Fruit fly (Drosophila melanogaster) whole organism, embryonic: Measurements from ENCODE around the gene Sgs5bis.

Experiments
- Blimp-1 ChIP-seq: fragments of 200-800 bp; sonication (Bioruptor generic); optimal IDR thresholded peaks from 3 replicates; lab custom pipeline; 2018; ENCODE audit warnings: missing biosample characterization, missing genetic modification characterization, mild to moderate bottlenecking, moderate library complexity, missing genetic modification reagents
- CG10431 ChIP-seq: fragments of 200-800 bp; sonication (Bioruptor generic); optimal IDR thresholded peaks from 3 replicates; lab custom pipeline; 2018; ENCODE audit warnings: missing biosample characterization, mild to moderate bottlenecking, missing genetic modification characterization
- CG11398 ChIP-seq: fragments of 200-800 bp; sonication (Bioruptor generic); optimal IDR thresholded peaks from 2 replicates; lab custom pipeline; 2016; ENCODE audit warnings: missing biosample characterization, missing genetic modification characterization
- CG12155 ChIP-seq: fragments of 200-800 bp; sonication (Bioruptor generic); optimal IDR thresholded peaks from 3 replicates; lab custom pipeline; 2016; ENCODE audit warnings: missing biosample characterization, missing genetic modification characterization
- CG12219 ChIP-seq: fragments of 200-800 bp; sonication (Bioruptor generic); optimal IDR thresholded peaks from 3 replicates; lab custom pipeline; 2018; ENCODE audit warnings: missing biosample characterization, mild to moderate bottlenecking, missing genetic modification characterization
- CG13624 ChIP-seq: fragments of 200-800 bp; sonication (Bioruptor generic); optimal IDR thresholded peaks from 2 replicates; lab custom pipeline; 2016; ENCODE audit warnings: missing biosample characterization, missing genetic modification characterization
- CG1529 ChIP-seq: fragments of 200-800 bp; sonication (Bioruptor generic); optimal IDR thresholded peaks from 3 replicates; lab custom pipeline; 2018; ENCODE audit warnings: missing biosample characterization, missing genetic modification characterization
- CG17359 ChIP-seq: fragments of 200-800 bp; sonication (Bioruptor generic); optimal IDR thresholded peaks from 3 replicates; lab custom pipeline; 2018; ENCODE audit warnings: missing biosample characterization, mild to moderate bottlenecking, missing genetic modification characterization, moderate library complexity
- CG17385 ChIP-seq: fragments of 200-800 bp; sonication (Bioruptor generic); optimal IDR thresholded peaks from 3 replicates; lab custom pipeline; 2018; ENCODE audit warnings: missing biosample characterization, mild to moderate bottlenecking, missing genetic modification characterization
- CG30431 ChIP-seq: fragments of 200-800 bp; sonication (Bioruptor generic); optimal IDR thresholded peaks from 2 replicates; lab custom pipeline; 2017; ENCODE audit warnings: missing biosample characterization, missing genetic modification characterization
- CG32767 ChIP-seq: fragments of 200-800 bp; sonication (Bioruptor generic); IDR thresholded peaks from 2 replicates; pipeline ENCODE4 v1.3.6; 2022; ENCODE audit warnings: missing biosample characterization, missing genetic modification characterization
- CG4424 ChIP-seq: fragments of 200-800 bp; sonication (Bioruptor generic); optimal IDR thresholded peaks from 3 replicates; lab custom pipeline; 2016; ENCODE audit warnings: missing biosample characterization, missing genetic modification characterization
- CG4820 ChIP-seq: fragments of 200-800 bp; sonication (Bioruptor generic); optimal IDR thresholded peaks from 3 replicates; lab custom pipeline; 2016; ENCODE audit warnings: missing biosample characterization, missing genetic modification characterization
- CG5180 ChIP-seq: fragments of 200-800 bp; sonication (Bioruptor generic); optimal IDR thresholded peaks from 3 replicates; lab custom pipeline; 2017; ENCODE audit warnings: missing biosample characterization, missing genetic modification characterization, mild to moderate bottlenecking, moderate library complexity, missing genetic modification reagents
- CG8281 ChIP-seq: fragments of 200-800 bp; sonication (Bioruptor generic); optimal IDR thresholded peaks from 2 replicates; lab custom pipeline; 2018; ENCODE audit warnings: missing biosample characterization, mild to moderate bottlenecking, missing genetic modification characterization, moderate library complexity
- CG8290 ChIP-seq, 3 experiments: fragments of 200-800 bp; sonication (Bioruptor generic); optimal IDR thresholded peaks; 2 replicates each; lab custom pipeline; 2016 to 2019; ENCODE audit warnings: missing biosample characterization in 3 of 3, missing genetic modification characterization in 3 of 3, mild to moderate bottlenecking in 2 of 3, moderate library complexity in 1 of 3
- CG8944 ChIP-seq: fragments of 200-800 bp; sonication (Bioruptor generic); optimal IDR thresholded peaks from 3 replicates; lab custom pipeline; 2016; ENCODE audit warnings: missing biosample characterization, missing genetic modification characterization
- CG9727 ChIP-seq: fragments of 200-800 bp; sonication (Bioruptor generic); optimal IDR thresholded peaks from 3 replicates; lab custom pipeline; 2017; ENCODE audit warnings: missing biosample characterization, mild to moderate bottlenecking, missing genetic modification characterization
- Chrac-16 ChIP-seq: fragments of 200-800 bp; sonication (Bioruptor generic); optimal IDR thresholded peaks from 3 replicates; lab custom pipeline; 2016; ENCODE audit warnings: missing biosample characterization, missing genetic modification characterization
- D ChIP-seq, 2 experiments: fragments of 200-800 bp in 1 of 2; fragments of >200 bp in 1 of 2; sonication (Bioruptor generic) in 1 of 2; optimal IDR thresholded peaks; 2 replicates in 1 of 2; 3 replicates in 1 of 2; lab custom pipeline; 2017; ENCODE audit warnings: mild to moderate bottlenecking in 1 of 2, missing biosample characterization in 1 of 2, missing genetic modification characterization in 1 of 2, missing genetic modification reagents in 1 of 2
- Dek ChIP-seq: fragments of 200-800 bp; sonication (Bioruptor generic); optimal IDR thresholded peaks from 3 replicates; lab custom pipeline; 2019; ENCODE audit warnings: missing biosample characterization, mild to moderate bottlenecking, missing genetic modification characterization, moderate library complexity
- Dp ChIP-seq: fragments of 200-800 bp; sonication (Bioruptor generic); optimal IDR thresholded peaks from 2 replicates; lab custom pipeline; 2018; ENCODE audit warnings: missing biosample characterization, mild to moderate bottlenecking, missing genetic modification characterization, moderate library complexity
- Fer3 ChIP-seq: fragments of 200-800 bp; sonication (Bioruptor generic); optimal IDR thresholded peaks from 2 replicates; lab custom pipeline; 2018; ENCODE audit warnings: missing biosample characterization, mild to moderate bottlenecking, missing genetic modification characterization, moderate library complexity
- NC2β ChIP-seq: fragments of 200-800 bp; sonication (Bioruptor generic); optimal IDR thresholded peaks from 2 replicates; lab custom pipeline; 2016; ENCODE audit warnings: missing biosample characterization, missing genetic modification characterization
- Neu2 ChIP-seq: fragments of 200-800 bp; sonication (Bioruptor generic); optimal IDR thresholded peaks from 3 replicates; lab custom pipeline; 2016; ENCODE audit warnings: missing biosample characterization, missing genetic modification characterization, borderline replicate concordance
- Nf-YB ChIP-seq: fragments of 200-800 bp; sonication (Bioruptor generic); optimal IDR thresholded peaks from 3 replicates; lab custom pipeline; 2019; ENCODE audit warnings: missing biosample characterization, mild to moderate bottlenecking, missing genetic modification characterization, moderate library complexity
- Ptx1 ChIP-seq: fragments of 200-800 bp; sonication (Bioruptor generic); IDR thresholded peaks from 2 replicates; pipeline ENCODE4 v1.3.6; 2022; ENCODE audit warnings: missing biosample characterization, missing genetic modification characterization
- Six4 ChIP-seq: fragments of 200-800 bp; sonication (Bioruptor generic); optimal IDR thresholded peaks from 2 replicates; lab custom pipeline; 2016; ENCODE audit warnings: missing biosample characterization, missing genetic modification characterization
- Trl ChIP-seq, 3 experiments: fragments of >200 bp in 2 of 3; fragments of 200-800 bp in 1 of 3; sonication (Bioruptor generic) in 1 of 3; optimal IDR thresholded peaks; 2 replicates in 1 of 3; 3 replicates in 2 of 3; lab custom pipeline; 2016 to 2017; ENCODE audit warnings: missing biosample characterization in 1 of 3, missing genetic modification characterization in 1 of 3
- Usf ChIP-seq: fragments of 200-800 bp; sonication (Bioruptor generic); optimal IDR thresholded peaks from 2 replicates; lab custom pipeline; 2017; ENCODE audit warnings: missing genotype, missing biosample characterization, missing genetic modification characterization
- dmrt11E ChIP-seq: fragments of 200-800 bp; sonication (Bioruptor generic); optimal IDR thresholded peaks from 3 replicates; lab custom pipeline; 2018; ENCODE audit warnings: missing biosample characterization, mild to moderate bottlenecking, missing genetic modification characterization, moderate library complexity
- dysf ChIP-seq: fragments of 200-800 bp; sonication (Bioruptor generic); IDR thresholded peaks from 3 replicates; pipeline ENCODE4 v1.3.6; 2022; ENCODE audit warnings: missing biosample characterization, missing genetic modification characterization
- eyg ChIP-seq: fragments of 200-800 bp; sonication (Bioruptor generic); optimal IDR thresholded peaks from 3 replicates; lab custom pipeline; 2016; ENCODE audit warnings: missing biosample characterization, missing genetic modification characterization
- gem ChIP-seq: fragments of 200-800 bp; sonication (Bioruptor generic); optimal IDR thresholded peaks from 2 replicates; lab custom pipeline; 2019; ENCODE audit warnings: missing biosample characterization, mild to moderate bottlenecking, missing genetic modification characterization, moderate library complexity
- lola ChIP-seq, 3 experiments: fragments of >200 bp in 2 of 3; fragments of 200-800 bp in 1 of 3; sonication (Bioruptor generic) in 1 of 3; optimal IDR thresholded peaks; 2 replicates each; lab custom pipeline; 2017 to 2019; ENCODE audit warnings: missing biosample characterization in 3 of 3, missing genetic modification characterization in 3 of 3, mild to moderate bottlenecking in 1 of 3, moderate library complexity in 1 of 3
- mirr ChIP-seq: fragments of 200-800 bp; sonication (Bioruptor generic); optimal IDR thresholded peaks from 3 replicates; lab custom pipeline; 2018; ENCODE audit warnings: missing biosample characterization, mild to moderate bottlenecking, missing genetic modification characterization
- nmo ChIP-seq: fragments of 200-800 bp; sonication (Bioruptor generic); optimal IDR thresholded peaks from 2 replicates; lab custom pipeline; 2018; ENCODE audit warnings: missing biosample characterization, mild to moderate bottlenecking, missing genetic modification characterization, moderate library complexity
- oc ChIP-seq: fragments of 200-800 bp; sonication (Bioruptor generic); optimal IDR thresholded peaks from 2 replicates; lab custom pipeline; 2018; ENCODE audit warnings: missing biosample characterization, mild to moderate bottlenecking, missing genetic modification characterization, moderate library complexity
- phol ChIP-seq: fragments of 200-800 bp; sonication (Bioruptor generic); optimal IDR thresholded peaks from 3 replicates; lab custom pipeline; 2018; ENCODE audit warnings: missing biosample characterization, mild to moderate bottlenecking, missing genetic modification characterization, moderate library complexity
- prd ChIP-seq, 3 experiments: fragments of >200 bp in 2 of 3; fragments of 200-800 bp in 1 of 3; sonication (Bioruptor generic) in 1 of 3; optimal IDR thresholded peaks in 2 of 3; IDR thresholded peaks in 1 of 3; 2 replicates in 2 of 3; 3 replicates in 1 of 3; pipeline versions ENCODE4 v1.3.6 to Lab custom; 2017 to 2022; ENCODE audit warnings: missing biosample characterization in 1 of 3, missing genetic modification characterization in 1 of 3
- sens ChIP-seq: fragments of 200-800 bp; sonication (Bioruptor generic); peaks from one replicate; lab custom pipeline; 2016; ENCODE audit warnings: missing biosample characterization, missing genetic modification characterization
- sim ChIP-seq: fragments of 200-800 bp; sonication (Bioruptor generic); IDR thresholded peaks from 2 replicates; pipeline ENCODE4 v1.3.6; 2022; ENCODE audit warnings: missing biosample characterization, missing genetic modification characterization
- sisA ChIP-seq: fragments of 200-800 bp; sonication (Bioruptor generic); IDR thresholded peaks from 2 replicates; pipeline ENCODE4 v1.3.6; 2022; ENCODE audit warnings: missing biosample characterization, missing genetic modification characterization
- slbo ChIP-seq: fragments of 200-800 bp; sonication (Bioruptor generic); IDR thresholded peaks from 2 replicates; pipeline ENCODE4 v1.3.6; 2022; ENCODE audit warnings: missing biosample characterization, missing genetic modification characterization
- twi ChIP-seq: fragments of 200-800 bp; optimal IDR thresholded peaks from 2 replicates; lab custom pipeline; 2019; ENCODE audit warnings: missing biosample characterization, mild to moderate bottlenecking, missing genetic modification characterization, moderate library complexity
- usp ChIP-seq: fragments of >200 bp; optimal IDR thresholded peaks from 2 replicates; lab custom pipeline; 2017; ENCODE audit warnings: missing biosample characterization, missing genetic modification characterization

Sgs5bis gene

dm6 chr3R:17550827-17551468 lies 43.2 kb upstream of the Sgs5bis start (continued):
- peak; percentile 55 for TF ChIP-seq Chrac-16
- peak; percentile 29 for TF ChIP-seq CG12155 (GFP tag; lab: Kevin White, UChicago)
- TF ChIP-seq CG32767, result 0 out of 2 replicates have a peak, but pooled peaks have one; percentile 26
- TF ChIP-seq Dp (GFP tag; lab: Kevin White, UChicago), result no peak
- peak; percentile 50 for TF ChIP-seq CG17359 (tag; lab: Kevin White, UChicago)
- peak; percentile 70 for TF ChIP-seq CG9727
- peak; percentile 28 for TF ChIP-seq Six4
- TF ChIP-seq nmo, result peak; percentile 61
- TF ChIP-seq CG12219 (GFP tag; lab: Kevin White, UChicago), result peak; percentile 59
- peak; percentile 4 for TF ChIP-seq Fer3 (tag; lab: Kevin White, UChicago)
- TF ChIP-seq CG8281 (tag; lab: Kevin White, UChicago), result peak; percentile 1
- TF ChIP-seq CG4820, result peak; percentile 55
- TF ChIP-seq usp (GFP tag; lab: Kevin White, UChicago), result no peak
- TF ChIP-seq NC2β (GFP tag; lab: Kevin White, UChicago), result peak; percentile 63
- peak; percentile 27; the same call in 1 of the 2 replicates for TF ChIP-seq slbo
- peak; percentile 76 for TF ChIP-seq gem (tag; lab: Kevin White, UChicago)
- no peak for TF ChIP-seq eyg (GFP tag; lab: Kevin White, UChicago)
- no peak for TF ChIP-seq Trl (optimal IDR thresholded peaks at IDR 0.05; lab: Kevin White, UChicago)
- TF ChIP-seq Trl (GFP tag; optimal IDR thresholded peaks at IDR 0.05; lab: Kevin White, UChicago), result peak; percentile 45
- TF ChIP-seq Usf (GFP tag; lab: Kevin White, UChicago), result peak; percentile 8
- TF ChIP-seq prd (optimal IDR thresholded peaks at IDR 0.05; lab: Kevin White, UChicago), result no peak
- TF ChIP-seq prd (GFP tag; IDR thresholded peaks at IDR 0.05; lab: Robert Waterston, UW), result peak; percentile 81
- TF ChIP-seq CG13624 (GFP tag; lab: Kevin White, UChicago), result peak; percentile 28
- TF ChIP-seq CG30431 (GFP tag; lab: Kevin White, UChicago), result peak; percentile 26
- TF ChIP-seq sens (GFP tag; lab: Kevin White, UChicago), result peak; percentile 92
- peak; percentile 25 for TF ChIP-seq CG8290 (GFP tag; optimal IDR thresholded peaks at IDR 0.05; lab: Kevin White, UChicago)
- no peak for TF ChIP-seq CG8290 (tag; optimal IDR thresholded peaks at IDR 0.05; lab: Kevin White, UChicago)
- TF ChIP-seq CG1529 (GFP tag; lab: Kevin White, UChicago), result peak; percentile 45
- TF ChIP-seq dmrt11E (tag; lab: Kevin White, UChicago), result peak; percentile 82
- peak; percentile 19; the same call in 1 of the 2 replicates for TF ChIP-seq sim (GFP tag; lab: Robert Waterston, UW)
- peak; percentile 30 for TF ChIP-seq mirr
- no peak for TF ChIP-seq CG5180 (GFP tag; lab: Kevin White, UChicago)
- peak; percentile 19 for TF ChIP-seq oc (tag; lab: Kevin White, UChicago)
- TF ChIP-seq CG17385 (GFP tag; lab: Kevin White, UChicago), result peak; percentile 41
- peak; percentile 7 for TF ChIP-seq Dek (tag; lab: Kevin White, UChicago)
- TF ChIP-seq CG8944 (GFP tag; lab: Kevin White, UChicago), result peak; percentile 1
- peak; percentile 50 for TF ChIP-seq CG4424
- TF ChIP-seq Nf-YB (GFP tag; lab: Kevin White, UChicago), result peak; percentile 29
- TF ChIP-seq D (optimal IDR thresholded peaks at IDR 0.05; lab: Kevin White, UChicago), result no peak
- TF ChIP-seq D (GFP tag; optimal IDR thresholded peaks at IDR 0.05; lab: Kevin White, UChicago), result peak; percentile 48
- TF ChIP-seq dysf (GFP tag; lab: Robert Waterston, UW), result peak; percentile 37; the same call in 2 of the 3 replicates
- TF ChIP-seq CG11398 (GFP tag; lab: Kevin White, UChicago), result peak; percentile 28
- TF ChIP-seq Blimp-1 (GFP tag; lab: Kevin White, UChicago), result peak; percentile 64
- TF ChIP-seq Ptx1 (GFP tag; lab: Robert Waterston, UW), result 0 out of 2 replicates have a peak, but pooled peaks have one; percentile 18
- peak; percentile 70 for TF ChIP-seq phol (tag; lab: Kevin White, UChicago)
- TF ChIP-seq twi (tag; lab: Kevin White, UChicago), result peak; percentile 39
- TF ChIP-seq CG10431 (GFP tag; lab: Kevin White, UChicago), result peak; percentile 8
- TF ChIP-seq Neu2 (GFP tag; lab: Kevin White, UChicago), result peak; percentile 53
- TF ChIP-seq sisA, result peak; percentile 41; the same call in 1 of the 2 replicates
- TF ChIP-seq lola (GFP tag; optimal IDR thresholded peaks at IDR 0.05; lab: Kevin White, UChicago), result peak in 1 of 3 experiments; percentile 77
